Worm (Caenorhabditis elegans) whole organism, L4/young adult: Measurements from ENCODE around the gene T20G5.12.

Experiments used
- W03F9.2 ChIP-seq: fragments of 150-350 bp; optimal IDR thresholded peaks from 2 replicates; lab custom pipeline; 2014; ENCODE audit warnings: missing biosample characterization, missing genetic modification characterization
- dao-5 ChIP-seq: sonication (generic microtip); optimal IDR thresholded peaks from 2 replicates; lab custom pipeline; 2016; ENCODE audit warnings: missing genotype, missing genetic modification characterization, moderate library complexity, missing compliant biosample characterization
- him-1 ChIP-seq: sonication (generic microtip); optimal IDR thresholded peaks from 2 replicates; lab custom pipeline; 2016; ENCODE audit warnings: missing genotype, missing genetic modification reagents, missing genetic modification characterization, missing compliant biosample characterization

Gene T20G5.12

ce11 chrIII:10201235-10201634 is at the start of gene T20G5.12, which contains the start of gene T20G5.13:
T20G5.12 (plus strand) TSS chrIII:10201604.
T20G5.13 (minus strand) TSS chrIII:10201335.
- TF ChIP-seq W03F9.2 (tag; lab: Kevin White, UChicago) (no peak), him-1 (tag; lab: Kevin White, UChicago) (no peak), dao-5 (tag; lab: Kevin White, UChicago) (no peak)

ce11 chrIII:10151719-10152118 is 49.7 kb upstream of the T20G5.12 start:
- TF ChIP-seq W03F9.2 (tag; lab: Kevin White, UChicago) (no peak), him-1 (tag; lab: Kevin White, UChicago) (peak; percentile 70)

- no peak for TF ChIP-seq dao-5 (tag; lab: Kevin White, UChicago)
- TF ChIP-seq him-1 (tag; lab: Kevin White, UChicago): no peak
- no peak for TF ChIP-seq W03F9.2 (tag; lab: Kevin White, UChicago)
Measured at ce11 chrIII:10152495-10152894, 48.9 kb upstream of the T20G5.12 start, which contains the start of gene nac-3. nac-3 (plus strand) TSS chrIII:10152795.

ce11 chrIII:10153003-10153402 is 48.4 kb upstream of the T20G5.12 start:
- TF ChIP-seq dao-5 (tag; lab: Kevin White, UChicago): no peak
- no peak for TF ChIP-seq W03F9.2 (tag; lab: Kevin White, UChicago)
- peak; percentile 50 for TF ChIP-seq him-1 (tag; lab: Kevin White, UChicago)

ce11 chrIII:10154993-10155392 is 46.4 kb upstream of the T20G5.12 start:
- TF ChIP-seq W03F9.2 (tag; lab: Kevin White, UChicago) (no peak), dao-5 (tag; lab: Kevin White, UChicago) (no peak), him-1 (tag; lab: Kevin White, UChicago) (no peak)

- TF ChIP-seq W03F9.2 (tag; lab: Kevin White, UChicago) (no peak), him-1 (tag; lab: Kevin White, UChicago) (no peak), dao-5 (tag; lab: Kevin White, UChicago) (no peak)
Measured at ce11 chrIII:10156269-10156668, 45.1 kb upstream of the T20G5.12 start.

ce11 chrIII:10160385-10160784 is 41.0 kb upstream of the T20G5.12 start, which contains the start of the genes K08E5.5 and mua-3:
K08E5.5 (minus strand) TSS chrIII:10160485.
mua-3 (plus strand) TSS chrIII:10160697.
- TF ChIP-seq him-1 (tag; lab: Kevin White, UChicago) (no peak), W03F9.2 (tag; lab: Kevin White, UChicago) (no peak), dao-5 (tag; lab: Kevin White, UChicago) (no peak)

- TF ChIP-seq dao-5 (tag; lab: Kevin White, UChicago) (no peak), him-1 (tag; lab: Kevin White, UChicago) (no peak), W03F9.2 (tag; lab: Kevin White, UChicago) (no peak)
Measured at ce11 chrIII:10170265-10170664, 31.1 kb upstream of the T20G5.12 start.

- no peak for TF ChIP-seq dao-5 (tag; lab: Kevin White, UChicago)
- TF ChIP-seq W03F9.2 (tag; lab: Kevin White, UChicago): no peak
- no peak for TF ChIP-seq him-1 (tag; lab: Kevin White, UChicago)
Measured at ce11 chrIII:10178023-10178422, 23.4 kb upstream of the T20G5.12 start.

ce11 chrIII:10178552-10178951 is 22.9 kb upstream of the T20G5.12 start:
- TF ChIP-seq W03F9.2 (tag; lab: Kevin White, UChicago): no peak
- TF ChIP-seq dao-5 (tag; lab: Kevin White, UChicago): no peak
- no peak for TF ChIP-seq him-1 (tag; lab: Kevin White, UChicago)

ce11 chrIII:10179444-10179843 is 22.0 kb upstream of the T20G5.12 start:
- TF ChIP-seq dao-5 (tag; lab: Kevin White, UChicago) (no peak), W03F9.2 (tag; lab: Kevin White, UChicago) (no peak), him-1 (tag; lab: Kevin White, UChicago) (no peak)

ce11 chrIII:10181868-10182267 is 19.5 kb upstream of the T20G5.12 start:
- TF ChIP-seq dao-5 (tag; lab: Kevin White, UChicago) (no peak), him-1 (tag; lab: Kevin White, UChicago) (no peak), W03F9.2 (tag; lab: Kevin White, UChicago) (no peak)

- no peak for TF ChIP-seq him-1 (tag; lab: Kevin White, UChicago)
- no peak for TF ChIP-seq dao-5 (tag; lab: Kevin White, UChicago)
- TF ChIP-seq W03F9.2 (tag; lab: Kevin White, UChicago): no peak
Measured at ce11 chrIII:10186160-10186559, 15.2 kb upstream of the T20G5.12 start, which contains the start of gene unc-47. unc-47 (minus strand) TSS chrIII:10186260.

ce11 chrIII:10187840-10188239 is 13.6 kb upstream of the T20G5.12 start:
- TF ChIP-seq him-1 (tag; lab: Kevin White, UChicago) (peak; percentile 28), W03F9.2 (tag; lab: Kevin White, UChicago) (no peak), dao-5 (tag; lab: Kevin White, UChicago) (no peak)
